Worm (Caenorhabditis elegans) whole organism, late embryonic: ENCODE measurements around the gene Y5H2A.4.

Source experiments
- T23F11.4 ChIP-seq: fragments of 200-800 bp; sonication (Bioruptor generic); optimal IDR thresholded peaks from 2 replicates; lab custom pipeline; 2018; ENCODE audit warnings: mild to moderate bottlenecking, missing genetic modification characterization, missing compliant biosample characterization
- Y22D7AL.16 ChIP-seq: sonication (generic microtip); optimal IDR thresholded peaks from 2 replicates; lab custom pipeline; 2016; ENCODE audit warnings: missing genetic modification characterization, missing compliant biosample characterization
- ama-1 ChIP-seq: fragments of 150-350 bp; optimal IDR thresholded peaks from 2 replicates; lab custom pipeline; 2014
- ceh-18 ChIP-seq: sonication (generic microtip); optimal IDR thresholded peaks from 2 replicates; lab custom pipeline; 2016; ENCODE audit warnings: missing genetic modification characterization, missing compliant biosample characterization
- ceh-9 ChIP-seq: sonication (generic microtip); optimal IDR thresholded peaks from 2 replicates; lab custom pipeline; 2016; ENCODE audit warnings: mild to moderate bottlenecking, missing genetic modification characterization, inconsistent platforms, missing compliant biosample characterization
- elt-4 ChIP-seq: sonication (generic microtip); optimal IDR thresholded peaks from 2 replicates; lab custom pipeline; 2016; ENCODE audit warnings: missing genetic modification characterization, missing compliant biosample characterization
- fkh-10 ChIP-seq: fragments of 150-350 bp; optimal IDR thresholded peaks from 2 replicates; lab custom pipeline; 2014; ENCODE audit warnings: missing biosample characterization, missing genetic modification reagents, missing genetic modification characterization
- hlh-15 ChIP-seq: sonication (generic microtip); optimal IDR thresholded peaks from 2 replicates; lab custom pipeline; 2016; ENCODE audit warnings: missing genetic modification characterization, missing compliant biosample characterization
- hlh-6 ChIP-seq: sonication (generic microtip); optimal IDR thresholded peaks from 2 replicates; lab custom pipeline; 2016; ENCODE audit warnings: missing genotype, missing genetic modification characterization, missing compliant biosample characterization
- rnt-1 ChIP-seq: sonication (generic microtip); optimal IDR thresholded peaks from 2 replicates; lab custom pipeline; 2016; ENCODE audit warnings: missing genetic modification characterization, missing compliant biosample characterization
- syd-9 ChIP-seq: sonication (generic microtip); optimal IDR thresholded peaks from 2 replicates; lab custom pipeline; 2016; ENCODE audit warnings: mild to moderate bottlenecking, missing genetic modification characterization, moderate library complexity, missing compliant biosample characterization
- zip-5 ChIP-seq: sonication (generic microtip); optimal IDR thresholded peaks from 2 replicates; lab custom pipeline; 2016; ENCODE audit warnings: missing genetic modification characterization, missing compliant biosample characterization

- TF ChIP-seq elt-4 (tag; lab: Kevin White, UChicago), result no peak
- no peak for TF ChIP-seq ceh-18
- no peak for TF ChIP-seq fkh-10 (GFP tag; lab: Kevin White, UChicago)
- TF ChIP-seq Y22D7AL.16 (tag; lab: Kevin White, UChicago), result no peak
- TF ChIP-seq syd-9 (tag; lab: Kevin White, UChicago), result no peak
- no peak for TF ChIP-seq zip-5 (tag; lab: Kevin White, UChicago)
- TF ChIP-seq T23F11.4 (GFP tag; lab: Kevin White, UChicago), result no peak
- TF ChIP-seq ceh-9 (tag; lab: Kevin White, UChicago), result no peak
- TF ChIP-seq rnt-1 (tag; lab: Kevin White, UChicago), result no peak
- no peak for TF ChIP-seq hlh-6 (tag; lab: Kevin White, UChicago)
- TF ChIP-seq ama-1 (lab: Kevin White, UChicago), result no peak
- TF ChIP-seq hlh-15 (tag; lab: Kevin White, UChicago), result no peak
These were observed 16.2 kb upstream of the Y5H2A.4 start, which contains the start of gene nhr-225 for ce11 chrV:2290329-2290728.
